Worm (Caenorhabditis elegans): ENCODE results near the gene C25A8.2.

C25A8.2 gene

DNA sequence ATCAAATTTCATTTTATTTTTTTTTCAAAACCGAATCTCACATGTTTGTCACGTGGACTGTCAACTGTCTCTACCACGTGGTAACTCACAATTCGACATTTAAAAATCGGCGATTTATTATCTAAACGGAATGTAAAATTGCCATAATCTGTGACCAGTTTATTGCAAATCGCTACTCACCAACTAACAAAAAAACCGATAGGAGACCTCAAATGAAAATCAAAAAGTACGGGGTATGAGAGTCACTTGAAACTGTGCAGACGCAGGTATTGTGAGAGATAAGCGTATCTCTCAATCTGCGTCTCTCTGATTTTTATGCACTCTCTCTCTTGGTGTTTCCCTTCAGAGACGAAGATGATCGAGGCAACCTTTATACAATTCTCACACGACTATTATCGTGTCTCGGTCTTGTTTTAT is 38.1 kb downstream of the C25A8.2 start (continued):
- TF ChIP-seq blmp-1 (tag; optimal IDR thresholded peaks at IDR 0.05; ENCODE audit: insufficient read depth) (peak; percentile 59), elt-1 (tag; optimal IDR thresholded peaks at IDR 0.05) (no peak), unc-39 (tag; optimal IDR thresholded peaks at IDR 0.05) (no peak), nhr-21 (tag; optimal IDR thresholded peaks at IDR 0.05) (peak; percentile 67), aly-2 (tag; optimal IDR thresholded peaks at IDR 0.05) (no peak), ceh-16 (tag; optimal IDR thresholded peaks at IDR 0.05) (no peak), unc-62 (GFP tag; optimal IDR thresholded peaks at IDR 0.05) (no peak), nhr-23 (tag; optimal IDR thresholded peaks at IDR 0.05) (no peak), sem-4 (tag; optimal IDR thresholded peaks at IDR 0.05) (peak; percentile 44), gmeb-1 (tag; optimal IDR thresholded peaks at IDR 0.05) (peak; percentile 78), ztf-11 (tag; optimal IDR thresholded peaks at IDR 0.05) (no peak), mab-5 (tag; optimal IDR thresholded peaks at IDR 0.05) (no peak), nhr-10 (tag; optimal IDR thresholded peaks at IDR 0.05) (no peak), mbf-1 (tag; optimal IDR thresholded peaks at IDR 0.05) (no peak), dmd-4 (tag; optimal IDR thresholded peaks at IDR 0.05) (no peak), nhr-11 (tag; optimal IDR thresholded peaks at IDR 0.05) (peak; percentile 13)

DNA sequence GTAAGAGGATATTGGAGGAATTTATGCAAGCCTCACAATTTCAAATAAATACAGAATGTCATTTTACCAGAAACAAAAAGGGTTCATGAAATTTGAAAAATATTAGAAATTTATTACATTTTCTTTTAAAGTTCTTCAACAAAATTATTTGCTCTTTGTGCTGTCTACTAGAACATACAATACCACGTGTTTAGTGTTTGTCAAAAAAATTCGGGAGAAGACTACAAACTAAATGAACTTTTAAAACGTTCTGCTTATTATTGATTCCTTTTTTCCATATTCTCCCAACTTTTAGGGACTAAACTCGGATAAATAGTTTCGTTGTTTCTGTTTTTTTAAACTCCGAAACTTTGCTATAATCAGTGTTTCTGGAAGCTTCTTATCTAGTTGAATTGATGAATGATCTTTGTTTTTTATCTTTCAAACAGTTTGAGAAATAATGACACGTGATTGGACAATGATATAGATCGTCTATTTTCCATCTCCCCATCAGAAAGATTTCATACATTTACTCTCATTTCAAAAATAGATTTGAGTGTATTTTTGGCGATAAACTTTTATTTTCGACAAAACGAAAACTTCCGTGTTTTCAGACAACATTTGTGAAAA is 39.1 kb downstream of the C25A8.2 start:
- TF ChIP-seq blmp-1 (tag; optimal IDR thresholded peaks at IDR 0.05; ENCODE audit: insufficient read depth) (peak; percentile 27), ZK546.5 (tag; optimal IDR thresholded peaks at IDR 0.05) (no peak), gmeb-1 (tag; optimal IDR thresholded peaks at IDR 0.05) (peak; percentile 4), crh-2 (tag; optimal IDR thresholded peaks at IDR 0.05) (peak; percentile 35), nhr-21 (tag; optimal IDR thresholded peaks at IDR 0.05) (peak; percentile 13), nhr-25 (tag; optimal IDR thresholded peaks at IDR 0.05) (peak; percentile 46), nhr-6 (tag; optimal IDR thresholded peaks at IDR 0.05) (no peak), sma-3 (GFP tag; optimal IDR thresholded peaks at IDR 0.05) (peak; percentile 54), sma-9 (GFP tag; optimal IDR thresholded peaks at IDR 0.05) (peak; percentile 6), sma-9 (tag; optimal IDR thresholded peaks at IDR 0.05) (no peak), lsy-2 (tag; optimal IDR thresholded peaks at IDR 0.05) (peak in 1 of 2 experiments; percentile 24)

DNA sequence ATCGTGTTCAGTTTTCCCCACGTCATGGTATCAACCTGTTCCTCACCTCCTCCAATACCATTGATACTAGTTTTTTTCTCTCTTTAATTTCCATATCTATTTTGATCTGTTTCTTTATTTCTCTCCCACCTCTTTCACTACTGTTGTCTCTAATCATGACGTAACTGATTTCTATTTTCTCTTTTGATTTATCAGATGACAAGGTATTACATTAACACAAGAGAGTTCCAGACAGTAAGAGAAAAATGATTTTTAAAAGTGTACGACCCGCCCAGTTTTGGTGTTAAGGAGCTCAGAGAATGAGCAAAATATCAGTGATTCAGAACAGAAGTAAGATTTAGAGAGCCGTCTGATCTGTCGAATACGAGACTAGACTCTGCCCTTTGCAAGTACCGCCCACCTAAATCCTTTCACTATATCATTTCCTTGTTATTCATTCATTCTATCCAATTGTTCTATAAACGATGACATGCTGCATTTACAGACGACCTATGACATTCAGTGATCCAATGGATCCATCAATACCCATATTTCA is 40.1 kb downstream of the C25A8.2 start, which contains the start of gene nhr-105:
Gene nhr-105, plus strand, starts transcription at position 485 of the 535 bp plus-strand sequence.
- TF ChIP-seq nhr-10 (tag; optimal IDR thresholded peaks at IDR 0.05): no peak
- peak; percentile 71 for TF ChIP-seq ztf-4 (tag; optimal IDR thresholded peaks at IDR 0.05)
- peak; percentile 77 for TF ChIP-seq nhr-129 (tag; optimal IDR thresholded peaks at IDR 0.05)
- TF ChIP-seq F13H6.1 (tag; optimal IDR thresholded peaks at IDR 0.05): peak; percentile 71
- peak in 1 of 2 experiments; percentile 69 for TF ChIP-seq lsy-2 (tag; optimal IDR thresholded peaks at IDR 0.05)
- TF ChIP-seq crh-2 (tag; optimal IDR thresholded peaks at IDR 0.05): peak; percentile 93
- TF ChIP-seq nhr-23 (tag; optimal IDR thresholded peaks at IDR 0.05): no peak
- peak; percentile 72 for TF ChIP-seq nhr-21 (tag; optimal IDR thresholded peaks at IDR 0.05)
- TF ChIP-seq snpc-4 (tag; optimal IDR thresholded peaks at IDR 0.05): peak; percentile 1
- peak; percentile 38 for TF ChIP-seq sem-4 (tag; optimal IDR thresholded peaks at IDR 0.05)
- TF ChIP-seq nhr-11 (tag; optimal IDR thresholded peaks at IDR 0.05): no peak
- TF ChIP-seq peb-1 (tag; optimal IDR thresholded peaks at IDR 0.05): no peak
- peak; percentile 76 for TF ChIP-seq sma-3 (GFP tag; optimal IDR thresholded peaks at IDR 0.05)
- peak; percentile 95 for TF ChIP-seq nhr-25 (tag; optimal IDR thresholded peaks at IDR 0.05)
- peak; percentile 61 for TF ChIP-seq gmeb-1 (tag; optimal IDR thresholded peaks at IDR 0.05)
- no peak for TF ChIP-seq alr-1 (tag; optimal IDR thresholded peaks at IDR 0.05)
- TF ChIP-seq Y55F3AM.14 (GFP tag; optimal IDR thresholded peaks at IDR 0.05): peak; percentile 49
- TF ChIP-seq blmp-1 (tag; optimal IDR thresholded peaks at IDR 0.05; ENCODE audit: insufficient read depth): peak; percentile 85
- no peak for TF ChIP-seq ceh-82 (tag; optimal IDR thresholded peaks at IDR 0.05)
- TF ChIP-seq fos-1 (tag; optimal IDR thresholded peaks at IDR 0.05): peak; percentile 65
- peak; percentile 45 for TF ChIP-seq lin-13 (GFP tag; optimal IDR thresholded peaks at IDR 0.05)
- TF ChIP-seq sma-9 (GFP tag; optimal IDR thresholded peaks at IDR 0.05): peak; percentile 32
- peak; percentile 3 for TF ChIP-seq sma-9 (tag; optimal IDR thresholded peaks at IDR 0.05)
- TF ChIP-seq egl-27 (tag; optimal IDR thresholded peaks at IDR 0.05): peak; percentile 65

DNA sequence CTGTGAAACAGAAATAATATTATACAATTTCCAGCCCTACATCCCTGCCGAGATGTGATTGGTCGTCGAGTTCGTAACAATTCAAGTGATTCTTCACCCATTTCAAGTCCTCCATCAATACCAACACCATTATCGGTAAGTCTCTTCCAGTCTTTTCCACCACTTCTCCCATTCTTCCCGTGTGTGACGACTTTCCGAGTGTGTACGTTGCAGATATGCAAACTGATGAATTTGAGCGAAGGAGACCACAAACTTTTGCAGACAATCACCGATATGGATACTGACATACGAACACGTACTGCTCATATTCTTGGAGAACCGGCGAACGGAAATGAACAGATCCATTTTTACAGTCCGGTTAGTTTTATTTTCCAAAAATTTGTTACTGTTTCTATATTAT is 41.9 kb downstream of the C25A8.2 start:
- TF ChIP-seq fos-1 (tag; optimal IDR thresholded peaks at IDR 0.05) (no peak), nhr-12 (tag; optimal IDR thresholded peaks at IDR 0.05) (no peak), ama-1 (optimal IDR thresholded peaks at IDR 0.05) (peak; percentile 79), ztf-4 (tag; optimal IDR thresholded peaks at IDR 0.05) (no peak), C34F6.9 (tag; optimal IDR thresholded peaks at IDR 0.05) (no peak)

All from whole organism, L2 larva.